Fruit fly (Drosophila melanogaster): ENCODE data around the gene CG15317.
A peak's percentile ranks its signal among the peaks of the same experiment; 100 is the strongest.

Gene CG15317

dm6 chrX:9586627-9587026 lies 30.3 kb upstream of the CG15317 start:
- TF ChIP-seq psq (optimal IDR thresholded peaks at IDR 0.05) (no peak), ttk (optimal IDR thresholded peaks at IDR 0.05) (peak; percentile 99)

- TF ChIP-seq insv (optimal IDR thresholded peaks at IDR 0.05) (no peak), h (optimal IDR thresholded peaks at IDR 0.05) (no peak), ttk (optimal IDR thresholded peaks at IDR 0.05) (no peak), Myc (optimal IDR thresholded peaks at IDR 0.05) (no peak), psq (optimal IDR thresholded peaks at IDR 0.05) (no peak), Sin3A (optimal IDR thresholded peaks at IDR 0.05) (no peak)
Observed at dm6 chrX:9586038-9586437, 29.7 kb upstream of the CG15317 start.

- TF ChIP-seq h (optimal IDR thresholded peaks at IDR 0.05) (no peak), insv (optimal IDR thresholded peaks at IDR 0.05) (no peak), psq (optimal IDR thresholded peaks at IDR 0.05) (no peak), Myc (optimal IDR thresholded peaks at IDR 0.05) (no peak), Sin3A (optimal IDR thresholded peaks at IDR 0.05) (no peak), ttk (optimal IDR thresholded peaks at IDR 0.05) (no peak)
Observed at dm6 chrX:9585359-9586002, 29.1 kb upstream of the CG15317 start, which contains the start of gene Hex-A. Gene Hex-A (plus strand): TSS chrX:9585675.

- TF ChIP-seq ttk (optimal IDR thresholded peaks at IDR 0.05) (no peak), insv (optimal IDR thresholded peaks at IDR 0.05) (no peak), h (optimal IDR thresholded peaks at IDR 0.05) (no peak), Sin3A (optimal IDR thresholded peaks at IDR 0.05) (no peak), psq (optimal IDR thresholded peaks at IDR 0.05) (no peak), Myc (optimal IDR thresholded peaks at IDR 0.05) (no peak)
Observed at dm6 chrX:9584948-9585315, 28.6 kb upstream of the CG15317 start.

- TF ChIP-seq ttk (optimal IDR thresholded peaks at IDR 0.05) (no peak), Sin3A (optimal IDR thresholded peaks at IDR 0.05) (no peak), h (optimal IDR thresholded peaks at IDR 0.05) (no peak), Myc (optimal IDR thresholded peaks at IDR 0.05) (no peak), insv (optimal IDR thresholded peaks at IDR 0.05) (no peak), psq (optimal IDR thresholded peaks at IDR 0.05) (no peak)
Observed at dm6 chrX:9584104-9584947, 28.0 kb upstream of the CG15317 start.

- TF ChIP-seq insv (optimal IDR thresholded peaks at IDR 0.05) (no peak), Myc (optimal IDR thresholded peaks at IDR 0.05) (no peak), ttk (optimal IDR thresholded peaks at IDR 0.05) (no peak), h (optimal IDR thresholded peaks at IDR 0.05) (no peak), psq (optimal IDR thresholded peaks at IDR 0.05) (no peak), Sin3A (optimal IDR thresholded peaks at IDR 0.05) (no peak)
Observed at dm6 chrX:9583440-9584103, 27.2 kb upstream of the CG15317 start.

- TF ChIP-seq h (optimal IDR thresholded peaks at IDR 0.05): no peak
- no peak for TF ChIP-seq ttk (optimal IDR thresholded peaks at IDR 0.05)
- no peak for TF ChIP-seq Sin3A (optimal IDR thresholded peaks at IDR 0.05)
- TF ChIP-seq Myc (optimal IDR thresholded peaks at IDR 0.05): no peak
- TF ChIP-seq insv (optimal IDR thresholded peaks at IDR 0.05): no peak
- no peak for TF ChIP-seq psq (optimal IDR thresholded peaks at IDR 0.05)
Observed at dm6 chrX:9582659-9583317, 26.4 kb upstream of the CG15317 start.

dm6 chrX:9581869-9582268 lies 25.5 kb upstream of the CG15317 start:
- no peak for TF ChIP-seq insv (optimal IDR thresholded peaks at IDR 0.05)
- TF ChIP-seq Sin3A (optimal IDR thresholded peaks at IDR 0.05): no peak
- TF ChIP-seq h (optimal IDR thresholded peaks at IDR 0.05): no peak
- no peak for TF ChIP-seq psq (optimal IDR thresholded peaks at IDR 0.05)
- TF ChIP-seq Myc (optimal IDR thresholded peaks at IDR 0.05): no peak
- no peak for TF ChIP-seq ttk (optimal IDR thresholded peaks at IDR 0.05)

dm6 chrX:9580544-9580943 lies 24.2 kb upstream of the CG15317 start:
- TF ChIP-seq Myc (optimal IDR thresholded peaks at IDR 0.05) (no peak), insv (optimal IDR thresholded peaks at IDR 0.05) (no peak), ttk (optimal IDR thresholded peaks at IDR 0.05) (no peak), h (optimal IDR thresholded peaks at IDR 0.05) (no peak), Sin3A (optimal IDR thresholded peaks at IDR 0.05) (no peak), psq (optimal IDR thresholded peaks at IDR 0.05) (no peak)

- TF ChIP-seq h (optimal IDR thresholded peaks at IDR 0.05): no peak
Observed at dm6 chrX:9579918-9580521, 23.7 kb upstream of the CG15317 start, which contains the start of gene LPCAT. Gene LPCAT (minus strand): TSS chrX:9579987.

dm6 chrX:9578696-9579509 lies 22.6 kb upstream of the CG15317 start:
- no peak for TF ChIP-seq Sin3A (optimal IDR thresholded peaks at IDR 0.05)
- TF ChIP-seq h (optimal IDR thresholded peaks at IDR 0.05): no peak
- TF ChIP-seq psq (optimal IDR thresholded peaks at IDR 0.05): no peak

Data from Kc167 (cell line).